Fruit fly (Drosophila melanogaster) whole organism, pupa: ENCODE results near the gene CheA84a.

Experiments
- CG10348 ChIP-seq: fragments of 200-800 bp; sonication (Bioruptor generic); IDR thresholded peaks from 2 replicates; pipeline ENCODE4 v1.3.6; 2022; ENCODE audit warnings: missing biosample characterization, missing genetic modification characterization
- CG12605 ChIP-seq: fragments of 200-800 bp; sonication (Bioruptor generic); IDR thresholded peaks from 2 replicates; pipeline ENCODE4 v1.3.6; 2022; ENCODE audit warnings: missing biosample characterization, missing genetic modification characterization
- CG13204 ChIP-seq: fragments of 200-800 bp; sonication (Bioruptor generic); optimal IDR thresholded peaks from 2 replicates; lab custom pipeline; 2018; ENCODE audit warnings: missing biosample characterization, mild to moderate bottlenecking, missing genetic modification characterization, moderate library complexity
- CG14655 ChIP-seq: fragments of 200-800 bp; sonication (Bioruptor generic); optimal IDR thresholded peaks from 3 replicates; lab custom pipeline; 2017; ENCODE audit warnings: mild to moderate bottlenecking, missing biosample characterization, missing genetic modification reagents, missing genetic modification characterization
- CG15710 ChIP-seq: fragments of 200-800 bp; sonication (Bioruptor generic); optimal IDR thresholded peaks from 2 replicates; lab custom pipeline; 2018; ENCODE audit warnings: missing biosample characterization, mild to moderate bottlenecking, missing genetic modification characterization, moderate library complexity
- CG17806 ChIP-seq: fragments of 200-800 bp; sonication (Bioruptor generic); optimal IDR thresholded peaks from 2 replicates; lab custom pipeline; 2018; ENCODE audit warnings: missing biosample characterization, mild to moderate bottlenecking, missing genetic modification characterization, moderate library complexity
- CG32121 ChIP-seq: fragments of 200-800 bp; sonication (Bioruptor generic); IDR thresholded peaks from 2 replicates; pipeline ENCODE4 v1.3.6; 2022; ENCODE audit warnings: missing biosample characterization, missing genetic modification characterization
- CG34367 ChIP-seq: fragments of 200-800 bp; sonication (Bioruptor generic); optimal IDR thresholded peaks from 2 replicates; lab custom pipeline; 2018; ENCODE audit warnings: missing biosample characterization, mild to moderate bottlenecking, missing genetic modification characterization
- CG4496 ChIP-seq: fragments of 200-800 bp; sonication (Bioruptor generic); IDR thresholded peaks from 3 replicates; pipeline ENCODE4 v1.3.6; 2022; ENCODE audit warnings: missing biosample characterization, missing genetic modification characterization
- CG8159 ChIP-seq: fragments of 200-800 bp; sonication (Bioruptor generic); optimal IDR thresholded peaks from 3 replicates; lab custom pipeline; 2018; ENCODE audit warnings: missing biosample characterization, mild to moderate bottlenecking, missing genetic modification characterization, moderate library complexity
- CG8301 ChIP-seq: fragments of 200-800 bp; sonication (Bioruptor generic); optimal IDR thresholded peaks from 2 replicates; lab custom pipeline; 2018; ENCODE audit warnings: missing biosample characterization, mild to moderate bottlenecking, missing genetic modification characterization
- CG9948 ChIP-seq: fragments of 200-800 bp; sonication (Bioruptor generic); optimal IDR thresholded peaks from 2 replicates; lab custom pipeline; 2018; ENCODE audit warnings: missing biosample characterization, mild to moderate bottlenecking, missing genetic modification characterization, moderate library complexity
- D1 ChIP-seq: fragments of 200-800 bp; sonication (Bioruptor generic); optimal IDR thresholded peaks from 2 replicates; lab custom pipeline; 2018; ENCODE audit warnings: missing biosample characterization, mild to moderate bottlenecking, missing genetic modification characterization, moderate library complexity
- EcR ChIP-seq: fragments of 200-800 bp; sonication (Bioruptor generic); optimal IDR thresholded peaks from 3 replicates; lab custom pipeline; 2019; ENCODE audit warnings: missing biosample characterization, missing genetic modification characterization, mild to moderate bottlenecking, moderate library complexity, missing genetic modification reagents
- Ets98B ChIP-seq: fragments of 200-800 bp; sonication (Bioruptor generic); IDR thresholded peaks from 2 replicates; pipeline ENCODE4 v1.3.6; 2022; ENCODE audit warnings: missing biosample characterization, missing genetic modification characterization
- Pif1A ChIP-seq: fragments of 200-800 bp; sonication (Bioruptor generic); optimal IDR thresholded peaks from 3 replicates; lab custom pipeline; 2016; ENCODE audit warnings: missing biosample characterization, missing genetic modification characterization
- Pif1B ChIP-seq: fragments of 200-800 bp; sonication (Bioruptor generic); optimal IDR thresholded peaks from 3 replicates; lab custom pipeline; 2016; ENCODE audit warnings: missing biosample characterization, missing genetic modification characterization
- Snoo ChIP-seq: fragments of 200-800 bp; sonication (Bioruptor generic); optimal IDR thresholded peaks from 3 replicates; lab custom pipeline; 2017; ENCODE audit warnings: missing biosample characterization, mild to moderate bottlenecking, missing genetic modification characterization, inconsistent platforms
- fd96Ca ChIP-seq: fragments of 200-800 bp; sonication (Bioruptor generic); IDR thresholded peaks from 3 replicates; pipeline ENCODE4 v1.3.6; 2022; ENCODE audit warnings: missing biosample characterization, missing genetic modification characterization
- gl ChIP-seq: fragments of 200-800 bp; sonication (Bioruptor generic); optimal IDR thresholded peaks from 2 replicates; lab custom pipeline; 2018; ENCODE audit warnings: missing biosample characterization, mild to moderate bottlenecking, missing genetic modification characterization
- rn ChIP-seq: fragments of 200-800 bp; sonication (Bioruptor generic); IDR thresholded peaks from 2 replicates; pipeline ENCODE4 v1.3.6; 2022; ENCODE audit warnings: missing biosample characterization, missing genetic modification characterization

CheA84a gene

dm6 chr3R:8227344-8227743 lies 22.7 kb upstream of the CheA84a start:
- no peak for TF ChIP-seq Snoo (tag; lab: Kevin White, UChicago)
- no peak for TF ChIP-seq CG13204 (GFP tag; lab: Kevin White, UChicago)
- TF ChIP-seq CG4496: no peak
- TF ChIP-seq D1 (tag; lab: Kevin White, UChicago): no peak
- no peak for TF ChIP-seq gl (tag; lab: Kevin White, UChicago)
- TF ChIP-seq rn (GFP tag; lab: Robert Waterston, UW): no peak
- no peak for TF ChIP-seq Pif1A (GFP tag; lab: Kevin White, UChicago)
- no peak for TF ChIP-seq CG15710
- TF ChIP-seq CG14655: no peak
- TF ChIP-seq CG8301: no peak
- no peak for TF ChIP-seq CG10348 (GFP tag; lab: Robert Waterston, UW)
- no peak for TF ChIP-seq CG17806
- TF ChIP-seq CG12605 (GFP tag; lab: Robert Waterston, UW): no peak
- no peak for TF ChIP-seq fd96Ca (GFP tag; lab: Robert Waterston, UW)
- TF ChIP-seq Pif1B: no peak
- no peak for TF ChIP-seq Ets98B (GFP tag; lab: Robert Waterston, UW)
- no peak for TF ChIP-seq CG32121 (GFP tag; lab: Robert Waterston, UW)
- TF ChIP-seq, all 21 proteins: peak for 0

- TF ChIP-seq CG34367 (tag; lab: Kevin White, UChicago): no peak
- TF ChIP-seq Snoo (tag; lab: Kevin White, UChicago): no peak
- TF ChIP-seq CG14655: no peak
- TF ChIP-seq CG4496: no peak
- no peak for TF ChIP-seq rn (GFP tag; lab: Robert Waterston, UW)
- no peak for TF ChIP-seq Pif1A (GFP tag; lab: Kevin White, UChicago)
- TF ChIP-seq CG8159 (tag; lab: Kevin White, UChicago): no peak
- no peak for TF ChIP-seq CG12605 (GFP tag; lab: Robert Waterston, UW)
- TF ChIP-seq Ets98B (GFP tag; lab: Robert Waterston, UW): no peak
- no peak for TF ChIP-seq CG8301
- TF ChIP-seq fd96Ca (GFP tag; lab: Robert Waterston, UW): no peak
- no peak for TF ChIP-seq CG15710
- no peak for TF ChIP-seq CG17806
- no peak for TF ChIP-seq D1 (tag; lab: Kevin White, UChicago)
- TF ChIP-seq CG13204 (GFP tag; lab: Kevin White, UChicago): no peak
- TF ChIP-seq CG32121 (GFP tag; lab: Robert Waterston, UW): no peak
- no peak for TF ChIP-seq Pif1B
- TF ChIP-seq CG9948 (tag; lab: Kevin White, UChicago): no peak
Measured at dm6 chr3R:8225461-8225971, 20.9 kb upstream of the CheA84a start.

dm6 chr3R:8224726-8225460 lies 20.3 kb upstream of the CheA84a start:
- TF ChIP-seq CG12605 (GFP tag; lab: Robert Waterston, UW) (no peak), CG13204 (GFP tag; lab: Kevin White, UChicago) (no peak), CG4496 (no peak), CG15710 (no peak), CG17806 (no peak), CG32121 (GFP tag; lab: Robert Waterston, UW) (no peak), CG8159 (tag; lab: Kevin White, UChicago) (no peak), CG34367 (tag; lab: Kevin White, UChicago) (no peak), D1 (tag; lab: Kevin White, UChicago) (no peak), CG8301 (no peak), Snoo (tag; lab: Kevin White, UChicago) (no peak), gl (tag; lab: Kevin White, UChicago) (no peak), CG10348 (GFP tag; lab: Robert Waterston, UW) (no peak), CG9948 (tag; lab: Kevin White, UChicago) (no peak)

dm6 chr3R:8223074-8223597 lies 18.5 kb upstream of the CheA84a start:
- TF ChIP-seq Snoo (tag; lab: Kevin White, UChicago) (no peak), CG9948 (tag; lab: Kevin White, UChicago) (no peak), CG10348 (GFP tag; lab: Robert Waterston, UW) (no peak), CG15710 (no peak), fd96Ca (GFP tag; lab: Robert Waterston, UW) (no peak), CG17806 (no peak), CG4496 (no peak), CG34367 (tag; lab: Kevin White, UChicago) (no peak), CG8159 (tag; lab: Kevin White, UChicago) (no peak), Pif1A (GFP tag; lab: Kevin White, UChicago) (no peak), gl (tag; lab: Kevin White, UChicago) (no peak), CG14655 (no peak)

- TF ChIP-seq Pif1A (GFP tag; lab: Kevin White, UChicago) (no peak), CG8159 (tag; lab: Kevin White, UChicago) (no peak), CG9948 (tag; lab: Kevin White, UChicago) (no peak), EcR (GFP tag; lab: Kevin White, UChicago) (no peak), rn (GFP tag; lab: Robert Waterston, UW) (no peak), Snoo (tag; lab: Kevin White, UChicago) (no peak)
Measured at dm6 chr3R:8219891-8220290, 15.3 kb upstream of the CheA84a start, which contains the start of gene CG18249. CG18249 (plus strand) TSS chr3R:8220146.
